Fruit fly (Drosophila melanogaster): ENCODE measurements around the gene Csas.

Csas gene

dm6 chr3L:19952690-19953089 lies 36.1 kb downstream of the Csas start, which contains the start of gene CG33710:
Gene CG33710, minus strand, starts transcription at chr3L:19952790.
- TF ChIP-seq psq (GFP tag; optimal IDR thresholded peaks at IDR 0.05), result no peak
- TF ChIP-seq sage (GFP tag; optimal IDR thresholded peaks at IDR 0.05), result no peak
- no peak for TF ChIP-seq Hnf4 (GFP tag; optimal IDR thresholded peaks at IDR 0.05)
- TF ChIP-seq N (GFP tag; optimal IDR thresholded peaks at IDR 0.05), result no peak
- TF ChIP-seq dmrt93B (GFP tag; optimal IDR thresholded peaks at IDR 0.05), result no peak
- TF ChIP-seq h (GFP tag; optimal IDR thresholded peaks at IDR 0.05), result no peak
- TF ChIP-seq jim (GFP tag; optimal IDR thresholded peaks at IDR 0.05), result no peak
- no peak for TF ChIP-seq dsf (GFP tag; optimal IDR thresholded peaks at IDR 0.05; ENCODE audit: borderline replicate concordance)
- TF ChIP-seq usp (GFP tag; optimal IDR thresholded peaks at IDR 0.05), result no peak
- no peak for TF ChIP-seq Vsx2 (GFP tag; optimal IDR thresholded peaks at IDR 0.05; ENCODE audit: partially characterized antibody)
- no peak for TF ChIP-seq Jra (GFP tag; optimal IDR thresholded peaks at IDR 0.05)
- TF ChIP-seq Abd-B (GFP tag; optimal IDR thresholded peaks at IDR 0.05), result no peak
- TF ChIP-seq ey (GFP tag; optimal IDR thresholded peaks at IDR 0.05), result no peak
- no peak for TF ChIP-seq Hr78 (GFP tag; optimal IDR thresholded peaks at IDR 0.05)
- TF ChIP-seq CG9705 (GFP tag; optimal IDR thresholded peaks at IDR 0.05), result no peak

dm6 chr3L:19951868-19952267 lies 36.9 kb downstream of the Csas start, which contains the start of gene CG34258:
Gene CG34258, minus strand, starts transcription at chr3L:19951968.
- TF ChIP-seq fru (GFP tag; optimal IDR thresholded peaks at IDR 0.05), result no peak
- TF ChIP-seq dl (GFP tag; optimal IDR thresholded peaks at IDR 0.05; ENCODE audit: insufficient read depth in 1 of 2, partially characterized antibody in 2 of 2), result no peak
- TF ChIP-seq Hnf4 (GFP tag; optimal IDR thresholded peaks at IDR 0.05), result no peak
- TF ChIP-seq h (GFP tag; optimal IDR thresholded peaks at IDR 0.05), result no peak
- TF ChIP-seq Hr83 (GFP tag; optimal IDR thresholded peaks at IDR 0.05; ENCODE audit: poor library complexity, severe bottlenecking), result no peak
- TF ChIP-seq psq (GFP tag; optimal IDR thresholded peaks at IDR 0.05), result no peak
- TF ChIP-seq CG32264 (GFP tag; optimal IDR thresholded peaks at IDR 0.05), result no peak
- TF ChIP-seq Dif (GFP tag; optimal IDR thresholded peaks at IDR 0.05; ENCODE audit: partially characterized antibody), result no peak
- no peak for TF ChIP-seq pan (optimal IDR thresholded peaks at IDR 0.05)
- TF ChIP-seq Rel (GFP tag; optimal IDR thresholded peaks at IDR 0.05), result no peak
- TF ChIP-seq Rel (tag; optimal IDR thresholded peaks at IDR 0.05), result no peak
- TF ChIP-seq Jra (GFP tag; optimal IDR thresholded peaks at IDR 0.05), result no peak
- TF ChIP-seq Dfd (GFP tag; optimal IDR thresholded peaks at IDR 0.05), result no peak
- TF ChIP-seq usp (GFP tag; optimal IDR thresholded peaks at IDR 0.05), result no peak
- no peak for TF ChIP-seq dsf (GFP tag; optimal IDR thresholded peaks at IDR 0.05; ENCODE audit: borderline replicate concordance)
- TF ChIP-seq Myc (optimal IDR thresholded peaks at IDR 0.05), result no peak
- TF ChIP-seq br (GFP tag; optimal IDR thresholded peaks at IDR 0.05), result no peak

- TF ChIP-seq Dif (GFP tag; optimal IDR thresholded peaks at IDR 0.05; ENCODE audit: partially characterized antibody) (no peak), Myc (optimal IDR thresholded peaks at IDR 0.05) (no peak), h (GFP tag; optimal IDR thresholded peaks at IDR 0.05) (no peak), Jra (GFP tag; optimal IDR thresholded peaks at IDR 0.05) (no peak), usp (GFP tag; optimal IDR thresholded peaks at IDR 0.05) (no peak), OdsH (GFP tag; optimal IDR thresholded peaks at IDR 0.05) (no peak), brk (GFP tag; optimal IDR thresholded peaks at IDR 0.05) (no peak)
Measured at dm6 chr3L:19951035-19951434, 37.8 kb downstream of the Csas start, which contains the start of gene CG32219. Gene CG32219, minus strand, starts transcription at chr3L:19951135.

dm6 chr3L:19945469-19945868 lies 43.3 kb downstream of the Csas start:
- TF ChIP-seq usp (GFP tag; optimal IDR thresholded peaks at IDR 0.05) (no peak), rgr (GFP tag; optimal IDR thresholded peaks at IDR 0.05) (peak; percentile 3)

dm6 chr3L:19941162-19941561 lies 47.6 kb downstream of the Csas start:
- TF ChIP-seq psq (GFP tag; optimal IDR thresholded peaks at IDR 0.05), result no peak

- no peak for TF ChIP-seq CG9705 (GFP tag; optimal IDR thresholded peaks at IDR 0.05)
- no peak for TF ChIP-seq Hr83 (GFP tag; optimal IDR thresholded peaks at IDR 0.05; ENCODE audit: poor library complexity, severe bottlenecking)
- no peak for TF ChIP-seq ey (GFP tag; optimal IDR thresholded peaks at IDR 0.05)
- TF ChIP-seq tai (GFP tag; optimal IDR thresholded peaks at IDR 0.05), result no peak
- TF ChIP-seq Mio (GFP tag; optimal IDR thresholded peaks at IDR 0.05), result no peak
- no peak for TF ChIP-seq sage (GFP tag; optimal IDR thresholded peaks at IDR 0.05)
- TF ChIP-seq dmrt93B (GFP tag; optimal IDR thresholded peaks at IDR 0.05), result no peak
- no peak for TF ChIP-seq h (GFP tag; optimal IDR thresholded peaks at IDR 0.05)
- no peak for TF ChIP-seq Hnf4 (GFP tag; optimal IDR thresholded peaks at IDR 0.05)
- TF ChIP-seq usp (GFP tag; optimal IDR thresholded peaks at IDR 0.05), result no peak
- TF ChIP-seq N (GFP tag; optimal IDR thresholded peaks at IDR 0.05), result no peak
Measured at dm6 chr3L:19940349-19940748, 48.4 kb downstream of the Csas start.

All from whole organism, wandering third instar larva.